Fruit fly (Drosophila melanogaster) whole organism, embryonic: Measurements from ENCODE around the gene Eip75B.
A peak's percentile ranks its signal among the peaks of the same experiment; 100 is the strongest.

Experiments used
- CG10274 ChIP-seq: fragments of 200-800 bp; sonication (Bioruptor generic); optimal IDR thresholded peaks from 3 replicates; lab custom pipeline; 2017; ENCODE audit warnings: missing biosample characterization, mild to moderate bottlenecking, missing genetic modification characterization
- CG18599 ChIP-seq: fragments of 200-800 bp; sonication (Bioruptor generic); optimal IDR thresholded peaks from 3 replicates; lab custom pipeline; 2017; ENCODE audit warnings: missing biosample characterization, missing genetic modification characterization, mild to moderate bottlenecking, moderate library complexity, missing genetic modification reagents
- CG3065 ChIP-seq: fragments of 200-800 bp; sonication (Bioruptor generic); optimal IDR thresholded peaks from 2 replicates; lab custom pipeline; 2016; ENCODE audit warnings: missing biosample characterization, missing genetic modification characterization
- CG7786 ChIP-seq: fragments of 200-800 bp; sonication (Bioruptor generic); optimal IDR thresholded peaks from 2 replicates; lab custom pipeline; 2016; ENCODE audit warnings: missing biosample characterization, missing genetic modification characterization
- CG8478 ChIP-seq: fragments of >200 bp; optimal IDR thresholded peaks from 2 replicates; lab custom pipeline; 2018
- Gug ChIP-seq: fragments of 200-800 bp; sonication (Bioruptor generic); IDR thresholded peaks from 4 replicates; pipeline ENCODE4 v1.3.6; 2022; ENCODE audit warnings: missing biosample characterization, missing genetic modification characterization
- da ChIP-seq: fragments of 200-800 bp; sonication (Bioruptor generic); optimal IDR thresholded peaks from 2 replicates; lab custom pipeline; 2016; ENCODE audit warnings: missing biosample characterization, missing genetic modification characterization
- usp ChIP-seq: fragments of >200 bp; optimal IDR thresholded peaks from 2 replicates; lab custom pipeline; 2017; ENCODE audit warnings: missing biosample characterization, missing genetic modification characterization

DNA sequence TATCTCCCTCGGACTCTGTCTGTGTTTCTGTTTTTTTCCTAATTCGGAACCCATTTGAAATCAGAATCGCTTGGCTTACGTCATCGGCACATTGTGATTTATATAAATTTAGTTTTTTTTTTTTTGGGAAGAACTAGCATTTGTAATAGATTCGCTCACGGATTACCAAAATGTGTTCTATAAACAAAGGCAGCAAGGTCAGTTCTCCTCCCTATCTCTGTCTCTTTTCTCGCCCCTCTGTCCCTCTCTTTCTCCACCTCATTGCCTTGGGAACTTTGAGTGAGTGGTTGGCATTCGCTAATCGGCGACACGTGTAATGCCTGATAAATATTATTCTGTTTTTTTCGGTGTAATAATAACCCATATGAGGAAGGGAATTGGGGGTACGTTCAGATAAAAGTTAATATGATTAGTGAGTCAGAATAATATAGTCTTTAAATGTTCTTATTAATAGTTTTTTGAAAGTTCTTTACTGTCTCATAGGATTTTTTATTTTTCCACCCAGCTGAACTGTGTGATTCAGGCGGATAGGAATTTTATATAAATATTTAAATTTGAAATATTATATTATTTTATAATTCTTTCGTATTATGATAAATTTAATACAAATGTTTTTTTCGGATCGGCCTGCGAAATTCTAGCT, 69.8 kb downstream of the Eip75B start:
- TF ChIP-seq da (GFP tag; lab: Kevin White, UChicago) (no peak), CG8478 (lab: Kevin White, UChicago) (no peak), usp (GFP tag; lab: Kevin White, UChicago) (no peak), Gug (GFP tag; lab: Robert Waterston, UW) (no peak), CG18599 (GFP tag; lab: Kevin White, UChicago) (peak; percentile 60), CG7786 (GFP tag; lab: Kevin White, UChicago) (no peak), CG3065 (GFP tag; lab: Kevin White, UChicago) (no peak), CG10274 (GFP tag; lab: Kevin White, UChicago) (no peak)
